Worm (Caenorhabditis elegans) whole organism, L1 larva: ENCODE results near the gene lgg-3.

Source experiments
- C04F5.9 ChIP-seq: sonication (generic microtip); optimal IDR thresholded peaks from 2 replicates; lab custom pipeline; 2016; ENCODE audit warnings: missing genetic modification characterization, missing compliant biosample characterization
- C16A3.4 ChIP-seq: fragments of 150-350 bp; optimal IDR thresholded peaks from 2 replicates; lab custom pipeline; 2014; ENCODE audit warnings: missing biosample characterization, missing genetic modification characterization
- C34B4.2 ChIP-seq: sonication (generic microtip); optimal IDR thresholded peaks from 2 replicates; lab custom pipeline; 2017; ENCODE audit warnings: mild to moderate bottlenecking, missing genetic modification characterization, missing compliant biosample characterization
- F16B12.6 ChIP-seq: fragments of 150-350 bp; optimal IDR thresholded peaks from 2 replicates; lab custom pipeline; 2014; ENCODE audit warnings: missing biosample characterization, missing genetic modification characterization
- Y116A8C.19 ChIP-seq: sonication (generic microtip); optimal IDR thresholded peaks from 2 replicates; lab custom pipeline; 2016; ENCODE audit warnings: missing compliant biosample characterization, missing genetic modification characterization, borderline replicate concordance
- aha-1 ChIP-seq: fragments of 150-350 bp; optimal IDR thresholded peaks from 2 replicates; lab custom pipeline; 2014; ENCODE audit warnings: missing biosample characterization, missing genetic modification characterization
- aly-2 ChIP-seq: fragments of 150-350 bp; optimal IDR thresholded peaks from 2 replicates; lab custom pipeline; 2014; ENCODE audit warnings: missing biosample characterization, missing genetic modification characterization
- ceh-8 ChIP-seq: fragments of 200-800 bp; sonication (Bioruptor generic); optimal IDR thresholded peaks from 2 replicates; lab custom pipeline; 2018; ENCODE audit warnings: mild to moderate bottlenecking, missing genetic modification characterization, moderate library complexity, missing compliant biosample characterization
- ceh-88 ChIP-seq: fragments of 200-800 bp; sonication (Bioruptor generic); IDR thresholded peaks from 2 replicates; pipeline ENCODE4 v1.3.6; 2022; ENCODE audit warnings: missing genetic modification characterization, missing compliant biosample characterization
- ceh-90 ChIP-seq: sonication (generic microtip); optimal IDR thresholded peaks from 2 replicates; lab custom pipeline; 2016; ENCODE audit warnings: missing genetic modification characterization, missing compliant biosample characterization
- ces-1 ChIP-seq: fragments of 150-350 bp; optimal IDR thresholded peaks from 2 replicates; lab custom pipeline; 2014; ENCODE audit warnings: missing biosample characterization, missing genetic modification reagents, missing genetic modification characterization
- dsc-1 ChIP-seq: sonication (generic microtip); optimal IDR thresholded peaks from 2 replicates; lab custom pipeline; 2016; ENCODE audit warnings: mild to moderate bottlenecking, missing genetic modification characterization, missing compliant biosample characterization
- efl-1 ChIP-seq, 4 experiments: fragments of 150-350 bp; optimal IDR thresholded peaks in 3 of 4; peaks in 1 of 4; 1 replicate in 1 of 4; 2 replicates in 3 of 4; lab custom pipeline; 2014; ENCODE audit warnings: missing biosample characterization in 2 of 4, missing genetic modification characterization in 2 of 4, missing genetic modification reagents in 2 of 4
- egl-13 ChIP-seq: sonication (generic microtip); optimal IDR thresholded peaks from 2 replicates; lab custom pipeline; 2016; ENCODE audit warnings: missing genotype, missing genetic modification reagents, missing genetic modification characterization, missing compliant biosample characterization
- elt-2 ChIP-seq: sonication (generic microtip); optimal IDR thresholded peaks from 2 replicates; lab custom pipeline; 2016; ENCODE audit warnings: missing genetic modification characterization, mild to moderate bottlenecking, inconsistent platforms, missing compliant biosample characterization, missing genetic modification reagents
- ets-5 ChIP-seq: fragments of 200-800 bp; sonication (Bioruptor generic); IDR thresholded peaks from 2 replicates; pipeline ENCODE4 v1.3.6; 2022; ENCODE audit warnings: missing genetic modification characterization, missing compliant biosample characterization
- fkh-10 ChIP-seq: sonication (generic microtip); optimal IDR thresholded peaks from 2 replicates; lab custom pipeline; 2017; ENCODE audit warnings: missing biosample characterization, missing genetic modification reagents, missing genetic modification characterization
- fkh-8 ChIP-seq: sonication (generic microtip); optimal IDR thresholded peaks from 2 replicates; lab custom pipeline; 2016; ENCODE audit warnings: mild to moderate bottlenecking, missing genetic modification characterization, missing compliant biosample characterization
- fos-1 ChIP-seq: fragments of 150-350 bp; optimal IDR thresholded peaks from 2 replicates; lab custom pipeline; 2014; ENCODE audit warnings: missing biosample characterization, missing genetic modification characterization
- grh-1 ChIP-seq: fragments of 200-800 bp; sonication (Bioruptor generic); IDR thresholded peaks from 2 replicates; pipeline ENCODE4 v1.3.6; 2022; ENCODE audit warnings: missing genetic modification reagents, missing genetic modification characterization, missing compliant biosample characterization
- hlh-17 ChIP-seq: fragments of 200-800 bp; sonication (Bioruptor generic); optimal IDR thresholded peaks from 2 replicates; lab custom pipeline; 2018; ENCODE audit warnings: missing genetic modification characterization, mild to moderate bottlenecking, missing compliant biosample characterization, moderate library complexity, borderline replicate concordance
- hlh-4 ChIP-seq: sonication (generic microtip); optimal IDR thresholded peaks from 2 replicates; lab custom pipeline; 2016; ENCODE audit warnings: mild to moderate bottlenecking, missing genetic modification characterization, missing compliant biosample characterization
- irx-1 ChIP-seq: sonication (generic microtip); optimal IDR thresholded peaks from 2 replicates; lab custom pipeline; 2016; ENCODE audit warnings: missing genetic modification characterization, missing compliant biosample characterization
- isw-1 ChIP-seq: fragments of 200-800 bp; sonication (Bioruptor generic); IDR thresholded peaks from 2 replicates; pipeline ENCODE4 v1.3.6; 2022; ENCODE audit warnings: missing genetic modification characterization, missing compliant biosample characterization
- jun-1 ChIP-seq: fragments of 150-350 bp; optimal IDR thresholded peaks from 2 replicates; lab custom pipeline; 2014; ENCODE audit warnings: missing biosample characterization, missing genetic modification reagents, missing genetic modification characterization
- lin-13 ChIP-seq: fragments of 150-350 bp; optimal IDR thresholded peaks from 2 replicates; lab custom pipeline; 2014; ENCODE audit warnings: missing biosample characterization, missing genetic modification reagents, missing genetic modification characterization
- lin-15B ChIP-seq: fragments of 150-350 bp; sonication (generic microtip); optimal IDR thresholded peaks from 3 replicates; lab custom pipeline; 2014; ENCODE audit warnings: missing biosample characterization, missing genetic modification characterization
- lir-3 ChIP-seq: sonication (generic microtip); optimal IDR thresholded peaks from 2 replicates; lab custom pipeline; 2016; ENCODE audit warnings: mild to moderate bottlenecking, missing genetic modification characterization, moderate library complexity, missing compliant biosample characterization; ENCODE audit not compliant: poor library complexity
- lsy-2 ChIP-seq, 2 experiments: fragments of 150-350 bp; optimal IDR thresholded peaks; 2 replicates each; lab custom pipeline; 2014; ENCODE audit warnings: missing biosample characterization in 2 of 2, missing genetic modification characterization in 2 of 2
- mab-9 ChIP-seq: fragments of 200-800 bp; sonication (Bioruptor generic); IDR thresholded peaks from 2 replicates; pipeline ENCODE4 v1.3.6; 2022; ENCODE audit warnings: missing genetic modification reagents, missing genetic modification characterization, missing compliant biosample characterization
- mdl-1 ChIP-seq, 2 experiments: fragments of 150-350 bp; optimal IDR thresholded peaks; 2 replicates each; lab custom pipeline; 2014 to 2017; ENCODE audit warnings: missing biosample characterization in 2 of 2, missing genetic modification characterization in 2 of 2, inconsistent platforms in 1 of 2
- mef-2 ChIP-seq: fragments of 150-350 bp; optimal IDR thresholded peaks from 2 replicates; lab custom pipeline; 2014; ENCODE audit warnings: missing biosample characterization, missing genetic modification characterization
- nhr-11 ChIP-seq: fragments of 150-350 bp; optimal IDR thresholded peaks from 2 replicates; lab custom pipeline; 2014; ENCODE audit warnings: missing biosample characterization, missing genetic modification characterization
- nhr-12 ChIP-seq: sonication (generic microtip); optimal IDR thresholded peaks from 2 replicates; lab custom pipeline; 2017; ENCODE audit warnings: missing biosample characterization, missing genetic modification characterization
- nhr-19 ChIP-seq: fragments of 200-800 bp; sonication (Bioruptor generic); conservative IDR thresholded peaks from 2 replicates; pipeline ENCODE4 v1.3.6; 2022; ENCODE audit warnings: missing genetic modification characterization, missing compliant biosample characterization
- nhr-237 ChIP-seq: fragments of 150-350 bp; optimal IDR thresholded peaks from 2 replicates; lab custom pipeline; 2014; ENCODE audit warnings: missing biosample characterization, missing genetic modification characterization
- nhr-77 ChIP-seq: fragments of 150-350 bp; optimal IDR thresholded peaks from 2 replicates; lab custom pipeline; 2014; ENCODE audit warnings: missing biosample characterization, missing genetic modification characterization
- nhr-84 ChIP-seq: sonication (generic microtip); optimal IDR thresholded peaks from 2 replicates; lab custom pipeline; 2017; ENCODE audit warnings: missing biosample characterization, missing genetic modification characterization
- nhr-90 ChIP-seq: sonication (generic microtip); optimal IDR thresholded peaks from 2 replicates; lab custom pipeline; 2016; ENCODE audit warnings: mild to moderate bottlenecking, missing genetic modification characterization, missing compliant biosample characterization; ENCODE audit not compliant: poor library complexity
- pax-3 ChIP-seq: fragments of 200-800 bp; sonication (Bioruptor generic); optimal IDR thresholded peaks from 2 replicates; lab custom pipeline; 2018; ENCODE audit warnings: mild to moderate bottlenecking, missing genetic modification characterization, moderate library complexity, missing compliant biosample characterization
- pqm-1 ChIP-seq: sonication (generic microtip); optimal IDR thresholded peaks from 3 replicates; lab custom pipeline; 2017; ENCODE audit warnings: missing biosample characterization, missing genetic modification characterization
- rnt-1 ChIP-seq: sonication (generic microtip); optimal IDR thresholded peaks from 2 replicates; lab custom pipeline; 2016; ENCODE audit warnings: mild to moderate bottlenecking, missing genetic modification characterization, moderate library complexity, missing compliant biosample characterization
- skn-1 ChIP-seq: fragments of 150-350 bp; optimal IDR thresholded peaks from 2 replicates; lab custom pipeline; 2014; ENCODE audit warnings: missing biosample characterization, missing genetic modification characterization
- snpc-4 ChIP-seq: fragments of 150-350 bp; optimal IDR thresholded peaks from 2 replicates; lab custom pipeline; 2014; ENCODE audit warnings: missing biosample characterization, missing genetic modification characterization
- snu-23 ChIP-seq: sonication (generic microtip); optimal IDR thresholded peaks from 2 replicates; lab custom pipeline; 2016; ENCODE audit warnings: missing genetic modification characterization, missing compliant biosample characterization
- sox-4 ChIP-seq: sonication (generic microtip); optimal IDR thresholded peaks from 2 replicates; lab custom pipeline; 2016; ENCODE audit warnings: missing genetic modification characterization, missing compliant biosample characterization
- swsn-7 ChIP-seq: sonication (generic microtip); optimal IDR thresholded peaks from 2 replicates; lab custom pipeline; 2016; ENCODE audit warnings: missing genetic modification characterization, missing compliant biosample characterization
- tbx-2 ChIP-seq: sonication (generic microtip); optimal IDR thresholded peaks from 2 replicates; lab custom pipeline; 2016; ENCODE audit warnings: missing genetic modification characterization, missing compliant biosample characterization
- unc-30 ChIP-seq: sonication (generic microtip); optimal IDR thresholded peaks from 2 replicates; lab custom pipeline; 2017; ENCODE audit warnings: missing biosample characterization, missing genetic modification characterization
- unc-62 ChIP-seq: fragments of 150-350 bp; optimal IDR thresholded peaks from 2 replicates; lab custom pipeline; 2014; ENCODE audit warnings: missing biosample characterization, missing genetic modification reagents, missing genetic modification characterization
- unc-86 ChIP-seq: sonication (generic microtip); optimal IDR thresholded peaks from 2 replicates; lab custom pipeline; 2016; ENCODE audit warnings: missing genetic modification characterization, missing compliant biosample characterization
- vab-15 ChIP-seq: sonication (generic microtip); optimal IDR thresholded peaks from 2 replicates; lab custom pipeline; 2017; ENCODE audit warnings: missing genotype, mild to moderate bottlenecking, missing genetic modification characterization, missing compliant biosample characterization
- ztf-11 ChIP-seq, 2 experiments: sonication (generic microtip); optimal IDR thresholded peaks; 2 replicates each; lab custom pipeline; 2016 to 2017; ENCODE audit warnings: missing genetic modification characterization in 2 of 2, missing biosample characterization in 1 of 2, missing compliant biosample characterization in 1 of 2
- ztf-4 ChIP-seq: fragments of 150-350 bp; optimal IDR thresholded peaks from 2 replicates; lab custom pipeline; 2014; ENCODE audit warnings: missing biosample characterization, missing genetic modification characterization

Gene lgg-3

ce11 chrIII:5715467-5715866, 17.7 kb upstream of the lgg-3 start:
- TF ChIP-seq nhr-12 (tag; lab: Kevin White, UChicago) = no peak
- no peak for TF ChIP-seq unc-30 (tag; lab: Kevin White, UChicago)
- no peak for TF ChIP-seq ces-1
- TF ChIP-seq lin-15B (tag; lab: Kevin White, UChicago) = peak; percentile 24
- no peak for TF ChIP-seq F16B12.6
- peak; percentile 28 for TF ChIP-seq fos-1 (tag; lab: Kevin White, UChicago)
- TF ChIP-seq tbx-2 (tag; lab: Kevin White, UChicago) = peak; percentile 46
- no peak for TF ChIP-seq egl-13
- TF ChIP-seq nhr-19 (GFP tag; lab: Robert Waterston, UW) = no peak
- TF ChIP-seq irx-1 (tag; lab: Kevin White, UChicago) = no peak
- no peak for TF ChIP-seq nhr-237 (tag; lab: Kevin White, UChicago)
- TF ChIP-seq efl-1 (optimal IDR thresholded peaks at IDR 0.05; lab: Kevin White, UChicago) = peak; percentile 68 to 83
- TF ChIP-seq efl-1 (GFP tag; optimal IDR thresholded peaks at IDR 0.05 in 1 of 2; lab: Kevin White, UChicago) = peak; percentile 30 to 96
- TF ChIP-seq C34B4.2 (tag; lab: Kevin White, UChicago) = no peak
- TF ChIP-seq ceh-8 (GFP tag; lab: Kevin White, UChicago) = no peak
- TF ChIP-seq unc-86 (tag; lab: Kevin White, UChicago) = peak; percentile 35
- TF ChIP-seq C16A3.4 = peak; percentile 57
- TF ChIP-seq aly-2 = no peak
- TF ChIP-seq pqm-1 = no peak
- TF ChIP-seq Y116A8C.19 (tag; lab: Kevin White, UChicago) = no peak
- TF ChIP-seq mef-2 (tag; lab: Kevin White, UChicago) = no peak
- no peak for TF ChIP-seq ztf-4
- no peak for TF ChIP-seq ceh-90
- no peak for TF ChIP-seq nhr-84 (tag; lab: Kevin White, UChicago)
- TF ChIP-seq nhr-11 = no peak
- no peak for TF ChIP-seq sox-4 (tag; lab: Kevin White, UChicago)
- TF ChIP-seq hlh-4 (tag; lab: Kevin White, UChicago) = no peak
- TF ChIP-seq snpc-4 (tag; lab: Kevin White, UChicago) = peak; percentile 31
- TF ChIP-seq grh-1 (GFP tag; lab: Robert Waterston, UW) = no peak
- TF ChIP-seq ets-5 = no peak
- TF ChIP-seq mab-9 (GFP tag; lab: Robert Waterston, UW) = no peak
- TF ChIP-seq swsn-7 = peak; percentile 56
- peak; percentile 50 to 84 for TF ChIP-seq lsy-2 (tag; optimal IDR thresholded peaks at IDR 0.05; lab: Kevin White, UChicago)
- peak; percentile 54 for TF ChIP-seq skn-1
- peak; percentile 43 for TF ChIP-seq nhr-77
- TF ChIP-seq ceh-88 = no peak
- TF ChIP-seq rnt-1 (tag; lab: Kevin White, UChicago) = peak; percentile 75
- no peak for TF ChIP-seq aha-1 (tag; lab: Kevin White, UChicago)
- no peak for TF ChIP-seq hlh-17 (GFP tag; lab: Kevin White, UChicago)
- TF ChIP-seq ztf-11 (tag; optimal IDR thresholded peaks at IDR 0.05; lab: Kevin White, UChicago) = no peak
- peak; percentile 18 for TF ChIP-seq jun-1
- no peak for TF ChIP-seq lin-13 (GFP tag; lab: Kevin White, UChicago)
- no peak for TF ChIP-seq vab-15 (tag; lab: Kevin White, UChicago)
- TF ChIP-seq snu-23 (GFP tag; lab: Kevin White, UChicago) = peak; percentile 67
- TF ChIP-seq lir-3 (tag; lab: Kevin White, UChicago) = no peak
- TF ChIP-seq fkh-8 (tag; lab: Kevin White, UChicago) = peak; percentile 49
- peak in 1 of 2 experiments; percentile 62 for TF ChIP-seq mdl-1 (tag; optimal IDR thresholded peaks at IDR 0.05; lab: Kevin White, UChicago)
- TF ChIP-seq dsc-1 (tag; lab: Kevin White, UChicago) = peak; percentile 30
- TF ChIP-seq unc-62 (GFP tag; lab: Kevin White, UChicago) = no peak
- no peak for TF ChIP-seq C04F5.9
- no peak for TF ChIP-seq nhr-90
- TF ChIP-seq pax-3 = no peak
- peak; percentile 39; the same call in 1 of the 2 replicates for TF ChIP-seq isw-1
- peak; percentile 10 for TF ChIP-seq fkh-10
- no peak for TF ChIP-seq elt-2 (tag; lab: Kevin White, UChicago)
